Worm (Caenorhabditis elegans): ENCODE data around the gene cku-80.

ce11 chrIII:4467277-4467676 lies 47.6 kb downstream of the cku-80 start, which contains the start of gene ndg-4:
- TF ChIP-seq cog-1 (tag; optimal IDR thresholded peaks at IDR 0.05) (no peak), T22C8.4 (GFP tag; IDR thresholded peaks at IDR 0.05) (no peak), ztf-23 (GFP tag; IDR thresholded peaks at IDR 0.05) (no peak), med-1 (GFP tag; optimal IDR thresholded peaks at IDR 0.05; ENCODE audit: insufficient read depth) (no peak), ztf-29 (GFP tag; IDR thresholded peaks at IDR 0.05) (no peak), flt-1 (GFP tag; IDR thresholded peaks at IDR 0.05) (no peak)
